Worm (Caenorhabditis elegans) whole organism, L2 larva: ENCODE results near the gene Y46G5A.7.
"Not testable (repeated sequence)": the region's sequence is repeated elsewhere in the genome, so short reads cannot be mapped to it uniquely, and the experiment has no call there.

Source experiments
- F13H6.1 ChIP-seq: sonication (generic microtip); optimal IDR thresholded peaks from 2 replicates; lab custom pipeline; 2016; ENCODE audit warnings: missing genetic modification characterization, missing compliant biosample characterization
- Y55F3AM.14 ChIP-seq: fragments of 200-800 bp; sonication (Bioruptor generic); optimal IDR thresholded peaks from 2 replicates; lab custom pipeline; 2018; ENCODE audit warnings: mild to moderate bottlenecking, missing genetic modification characterization, missing compliant biosample characterization
- ZK546.5 ChIP-seq: sonication (generic microtip); optimal IDR thresholded peaks from 2 replicates; lab custom pipeline; 2017; ENCODE audit warnings: missing biosample characterization, missing genetic modification characterization
- alr-1 ChIP-seq: fragments of 150-350 bp; optimal IDR thresholded peaks from 2 replicates; lab custom pipeline; 2014; ENCODE audit warnings: missing biosample characterization, missing genetic modification characterization
- aly-2 ChIP-seq: fragments of 150-350 bp; optimal IDR thresholded peaks from 2 replicates; lab custom pipeline; 2014; ENCODE audit warnings: missing biosample characterization, missing genetic modification characterization
- ama-1 ChIP-seq: fragments of 150-350 bp; optimal IDR thresholded peaks from 2 replicates; lab custom pipeline; 2018; ENCODE audit warnings: inconsistent platforms
- blmp-1 ChIP-seq: sonication (generic microtip); optimal IDR thresholded peaks from 2 replicates; lab custom pipeline; 2017; ENCODE audit warnings: missing genetic modification characterization, mild to moderate bottlenecking, missing compliant biosample characterization, antibody characterized with exemption, moderate library complexity; ENCODE audit not compliant: insufficient read depth
- crh-2 ChIP-seq: sonication (generic microtip); optimal IDR thresholded peaks from 2 replicates; lab custom pipeline; 2017; ENCODE audit warnings: missing biosample characterization, missing genetic modification characterization
- dmd-4 ChIP-seq: sonication (generic microtip); optimal IDR thresholded peaks from 2 replicates; lab custom pipeline; 2017; ENCODE audit warnings: missing biosample characterization, missing genetic modification characterization
- elt-3 ChIP-seq: sonication (generic microtip); optimal IDR thresholded peaks from 2 replicates; lab custom pipeline; 2017; ENCODE audit warnings: missing biosample characterization, missing genetic modification characterization
- fos-1 ChIP-seq: fragments of 150-350 bp; optimal IDR thresholded peaks from 2 replicates; lab custom pipeline; 2014; ENCODE audit warnings: missing biosample characterization, missing genetic modification characterization
- gmeb-1 ChIP-seq: fragments of 150-350 bp; optimal IDR thresholded peaks from 2 replicates; lab custom pipeline; 2014; ENCODE audit warnings: missing biosample characterization, missing genetic modification characterization
- lin-13 ChIP-seq: fragments of 150-350 bp; optimal IDR thresholded peaks from 2 replicates; lab custom pipeline; 2014; ENCODE audit warnings: missing biosample characterization, missing genetic modification reagents, missing genetic modification characterization
- lin-39 ChIP-seq: fragments of 150-350 bp; optimal IDR thresholded peaks from 2 replicates; lab custom pipeline; 2014; ENCODE audit warnings: missing biosample characterization, missing genetic modification reagents, missing genetic modification characterization
- lsy-2 ChIP-seq, 2 experiments: fragments of 150-350 bp in 1 of 2; sonication (generic microtip) in 1 of 2; optimal IDR thresholded peaks; 2 replicates each; lab custom pipeline; 2014 to 2017; ENCODE audit warnings: missing biosample characterization in 2 of 2, missing genetic modification characterization in 2 of 2
- mbf-1 ChIP-seq: sonication (generic microtip); optimal IDR thresholded peaks from 2 replicates; lab custom pipeline; 2017; ENCODE audit warnings: missing biosample characterization, missing genetic modification characterization
- mdl-1 ChIP-seq, 2 experiments: fragments of 150-350 bp in 1 of 2; sonication (generic microtip) in 1 of 2; optimal IDR thresholded peaks; 2 replicates each; lab custom pipeline; 2017; ENCODE audit warnings: missing biosample characterization in 2 of 2, missing genetic modification characterization in 2 of 2
- nhr-12 ChIP-seq: fragments of 150-350 bp; optimal IDR thresholded peaks from 2 replicates; lab custom pipeline; 2014; ENCODE audit warnings: missing biosample characterization, missing genetic modification characterization
- nhr-129 ChIP-seq: fragments of 150-350 bp; optimal IDR thresholded peaks from 2 replicates; lab custom pipeline; 2014; ENCODE audit warnings: missing biosample characterization, missing genetic modification characterization
- nhr-21 ChIP-seq: fragments of 150-350 bp; optimal IDR thresholded peaks from 2 replicates; lab custom pipeline; 2014; ENCODE audit warnings: missing biosample characterization, missing genetic modification characterization
- nhr-25 ChIP-seq: fragments of 150-350 bp; sonication (generic microtip); optimal IDR thresholded peaks from 3 replicates; lab custom pipeline; 2014; ENCODE audit warnings: missing biosample characterization, missing genetic modification characterization
- nhr-6 ChIP-seq: fragments of 150-350 bp; optimal IDR thresholded peaks from 2 replicates; lab custom pipeline; 2014; ENCODE audit warnings: missing biosample characterization, missing genetic modification characterization
- nhr-77 ChIP-seq: fragments of 150-350 bp; optimal IDR thresholded peaks from 2 replicates; lab custom pipeline; 2014; ENCODE audit warnings: missing biosample characterization, missing genetic modification characterization
- peb-1 ChIP-seq: fragments of 150-350 bp; optimal IDR thresholded peaks from 2 replicates; lab custom pipeline; 2014; ENCODE audit warnings: missing biosample characterization, missing genetic modification characterization
- sma-3 ChIP-seq: sonication (generic microtip); optimal IDR thresholded peaks from 2 replicates; lab custom pipeline; 2016; ENCODE audit warnings: missing genetic modification reagents, missing genetic modification characterization, missing compliant biosample characterization
- sma-9 ChIP-seq, 2 experiments: fragments of 150-350 bp in 1 of 2; sonication (generic microtip) in 1 of 2; optimal IDR thresholded peaks; 2 replicates each; lab custom pipeline; 2014 to 2016; ENCODE audit warnings: missing genetic modification characterization in 2 of 2, mild to moderate bottlenecking in 1 of 2, missing biosample characterization in 1 of 2, missing compliant biosample characterization in 1 of 2, missing genetic modification reagents in 1 of 2, moderate library complexity in 1 of 2
- snpc-4 ChIP-seq: fragments of 150-350 bp; optimal IDR thresholded peaks from 2 replicates; lab custom pipeline; 2014; ENCODE audit warnings: missing biosample characterization, missing genetic modification characterization
- unc-55 ChIP-seq: fragments of 150-350 bp; sonication (generic microtip); optimal IDR thresholded peaks from 3 replicates; lab custom pipeline; 2014; ENCODE audit warnings: missing biosample characterization, missing genetic modification reagents, missing genetic modification characterization
- unc-62 ChIP-seq: fragments of 150-350 bp; optimal IDR thresholded peaks from 2 replicates; lab custom pipeline; 2014; ENCODE audit warnings: missing biosample characterization, missing genetic modification reagents, missing genetic modification characterization
- zag-1 ChIP-seq: fragments of 150-350 bp; optimal IDR thresholded peaks from 2 replicates; lab custom pipeline; 2014; ENCODE audit warnings: missing biosample characterization, missing genetic modification characterization
- ztf-1 ChIP-seq: fragments of 200-800 bp; sonication (Bioruptor generic); conservative IDR thresholded peaks from 2 replicates; pipeline ENCODE4 v1.3.6; 2022; ENCODE audit warnings: missing genetic modification characterization, missing compliant biosample characterization

Y46G5A.7 gene

DNA sequence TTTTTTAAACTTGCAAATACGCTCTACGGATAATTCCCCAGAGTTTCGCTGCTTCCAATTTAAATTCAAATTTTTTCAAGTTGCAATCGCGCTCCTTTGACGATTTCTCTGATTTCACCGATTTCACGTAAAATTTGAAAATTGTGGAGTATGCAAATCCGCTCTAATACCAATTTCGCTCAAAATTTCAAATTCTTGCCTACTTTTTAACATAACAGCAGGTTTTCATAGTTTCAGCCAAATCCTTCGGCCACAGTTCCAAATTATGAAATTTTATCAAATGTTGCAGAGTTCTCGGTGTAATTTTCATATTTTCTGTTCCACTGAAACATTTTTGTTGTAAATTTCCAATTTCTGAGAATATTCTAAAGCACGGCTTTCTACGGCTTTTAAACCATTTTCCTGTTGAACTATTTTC lies 31.7 kb upstream of the Y46G5A.7 start, which contains the start of gene alkb-7:
Gene alkb-7, minus strand, starts transcription at position 323 of the 418 bp plus-strand sequence.
- peak; percentile 43 for TF ChIP-seq ama-1 (lab: Kevin White, UChicago)
- TF ChIP-seq elt-3 (tag; lab: Kevin White, UChicago): no peak
- TF ChIP-seq peb-1 (tag; lab: Kevin White, UChicago): no peak
- TF ChIP-seq nhr-12 (tag; lab: Kevin White, UChicago): no peak
- TF ChIP-seq gmeb-1 (tag; lab: Kevin White, UChicago): no peak
- peak; percentile 57 for TF ChIP-seq nhr-21
- TF ChIP-seq dmd-4 (tag; lab: Kevin White, UChicago): no peak
- TF ChIP-seq nhr-6 (tag; lab: Kevin White, UChicago): no peak
- TF ChIP-seq blmp-1: no peak
- TF ChIP-seq lsy-2 (tag; optimal IDR thresholded peaks at IDR 0.05; lab: Kevin White, UChicago): no peak
- TF ChIP-seq Y55F3AM.14 (GFP tag; lab: Kevin White, UChicago): peak; percentile 52
- TF ChIP-seq nhr-129 (tag; lab: Kevin White, UChicago): no peak

DNA sequence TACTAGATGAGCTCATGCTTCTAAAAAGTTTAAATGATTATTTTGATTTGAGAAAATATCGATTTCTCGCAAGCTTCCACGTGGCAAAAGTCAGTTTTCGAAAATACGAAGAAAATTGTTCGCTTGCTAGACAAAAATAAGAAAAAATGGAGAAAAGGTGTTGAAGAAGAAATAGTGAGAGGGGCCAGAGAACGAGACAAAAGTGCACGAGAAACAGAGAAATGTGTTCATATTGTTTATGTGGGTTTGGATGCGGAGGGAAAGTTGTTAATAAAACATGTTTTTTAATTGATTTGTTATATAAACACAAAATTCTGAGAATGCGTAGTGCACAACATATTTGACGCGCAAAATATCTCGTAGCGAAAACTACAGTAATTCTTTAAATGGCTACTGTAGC lies 29.3 kb upstream of the Y46G5A.7 start, which contains the start of gene Y46G5A.15:
Gene Y46G5A.15, minus strand, starts transcription at position 26 of the 400 bp plus-strand sequence.
- TF ChIP-seq F13H6.1 (tag; lab: Kevin White, UChicago): no peak
- no peak for TF ChIP-seq dmd-4 (tag; lab: Kevin White, UChicago)
- peak in 1 of 2 experiments; percentile 1 for TF ChIP-seq mdl-1 (tag; optimal IDR thresholded peaks at IDR 0.05; lab: Kevin White, UChicago)
- TF ChIP-seq unc-55 (GFP tag; lab: Kevin White, UChicago): peak; percentile 9

DNA sequence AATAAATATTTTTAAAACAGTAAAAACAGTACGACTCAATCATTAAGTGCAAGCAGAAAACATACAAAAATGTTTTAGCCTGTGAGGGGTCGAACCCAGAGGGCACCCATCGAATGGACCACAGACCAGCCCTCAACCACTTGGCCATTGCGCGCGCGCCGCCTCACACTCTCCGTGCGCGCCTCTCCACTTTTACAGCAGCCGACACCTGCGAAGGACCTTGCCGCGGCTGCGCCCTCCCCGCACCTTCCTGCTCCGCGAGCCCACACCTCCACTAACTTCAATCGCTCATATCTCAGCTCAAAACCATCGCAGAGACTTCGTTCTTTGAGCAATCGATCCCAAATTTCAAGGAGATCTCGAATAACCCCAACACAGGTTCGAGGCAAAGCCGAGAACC lies 22.2 kb upstream of the Y46G5A.7 start:
- peak; percentile 56 for TF ChIP-seq nhr-129 (tag; lab: Kevin White, UChicago)
- TF ChIP-seq snpc-4: peak; percentile 97
- TF ChIP-seq unc-55 (GFP tag; lab: Kevin White, UChicago): peak; percentile 67
- peak; percentile 33 for TF ChIP-seq F13H6.1 (tag; lab: Kevin White, UChicago)
- peak; percentile 33 to 41 for TF ChIP-seq lsy-2 (tag; optimal IDR thresholded peaks at IDR 0.05; lab: Kevin White, UChicago)
- TF ChIP-seq sma-3 (GFP tag; lab: Kevin White, UChicago): peak; percentile 38
- TF ChIP-seq sma-9 (GFP tag; optimal IDR thresholded peaks at IDR 0.05; lab: Kevin White, UChicago): peak; percentile 50
- not testable (repeated sequence) for TF ChIP-seq sma-9 (tag; optimal IDR thresholded peaks at IDR 0.05; lab: Kevin White, UChicago)
- peak; percentile 29 for TF ChIP-seq gmeb-1 (tag; lab: Kevin White, UChicago)
- peak; percentile 96 for TF ChIP-seq lin-13
- peak; percentile 32 for TF ChIP-seq crh-2 (tag; lab: Kevin White, UChicago)
- TF ChIP-seq, all 48 proteins: peak for 10; not testable (repeated sequence) for 38

DNA sequence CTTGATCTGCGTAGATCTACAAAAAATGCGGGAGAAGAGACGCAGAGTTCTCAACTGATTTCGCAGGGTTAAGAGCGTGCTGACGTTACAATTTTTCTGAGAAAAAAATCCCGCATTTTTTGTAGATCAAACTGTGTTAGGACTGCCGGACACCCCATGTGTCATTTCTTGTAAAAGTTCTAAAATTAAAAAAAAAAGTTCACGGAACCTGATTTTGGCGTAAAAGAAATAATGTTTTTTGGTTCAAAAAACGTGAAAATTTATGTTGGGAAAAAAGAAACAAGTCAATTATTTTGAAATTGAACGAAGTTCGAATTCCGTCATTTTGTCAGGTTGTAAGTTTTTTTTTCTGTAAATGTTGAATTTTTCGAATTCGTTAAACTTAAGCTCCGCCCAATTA lies 20.2 kb upstream of the Y46G5A.7 start, which contains the start of gene Y46G5A.34:
Gene Y46G5A.34, plus strand, starts transcription at position 301 of the 400 bp plus-strand sequence.
- no peak for TF ChIP-seq unc-62 (GFP tag; lab: Kevin White, UChicago)
- TF ChIP-seq mbf-1 (tag; lab: Kevin White, UChicago): no peak
- no peak for TF ChIP-seq lsy-2 (tag; optimal IDR thresholded peaks at IDR 0.05; lab: Kevin White, UChicago)
- TF ChIP-seq aly-2 (tag; lab: Kevin White, UChicago): no peak
- no peak for TF ChIP-seq mdl-1 (tag; optimal IDR thresholded peaks at IDR 0.05; lab: Kevin White, UChicago)
- TF ChIP-seq nhr-129 (tag; lab: Kevin White, UChicago): no peak
- TF ChIP-seq fos-1 (tag; lab: Kevin White, UChicago): no peak
- no peak for TF ChIP-seq nhr-25
- TF ChIP-seq elt-3 (tag; lab: Kevin White, UChicago): no peak
- TF ChIP-seq nhr-77 (tag; lab: Kevin White, UChicago): no peak
- TF ChIP-seq ZK546.5: no peak
- no peak for TF ChIP-seq lin-39 (tag; lab: Kevin White, UChicago)
- TF ChIP-seq nhr-6 (tag; lab: Kevin White, UChicago): no peak
- no peak for TF ChIP-seq alr-1 (tag; lab: Kevin White, UChicago)

DNA sequence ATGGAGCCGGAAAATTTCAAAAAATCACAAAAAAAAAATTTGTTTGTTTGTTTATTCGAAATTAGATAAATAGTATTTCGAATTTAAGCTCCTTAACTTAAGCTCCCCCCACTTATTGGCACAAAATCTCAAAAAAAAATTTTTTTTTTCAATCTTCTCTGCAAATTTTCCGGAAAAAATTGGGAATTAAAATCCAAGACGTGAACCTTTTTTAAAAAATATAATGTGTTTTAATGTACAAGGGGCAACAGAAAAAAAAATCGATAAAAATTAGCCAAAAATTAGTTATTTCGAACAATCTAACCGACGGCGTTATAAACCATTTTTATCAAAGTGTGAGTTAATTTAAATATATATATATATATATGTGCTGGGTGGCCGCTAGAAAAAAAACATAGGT lies 18.3 kb upstream of the Y46G5A.7 start, which contains the start of gene Y46G5A.14:
Gene Y46G5A.14, plus strand, starts transcription at position 301 of the 400 bp plus-strand sequence.
- TF ChIP-seq F13H6.1 (tag; lab: Kevin White, UChicago): no peak
- no peak for TF ChIP-seq zag-1 (tag; lab: Kevin White, UChicago)
- no peak for TF ChIP-seq ztf-1
- TF ChIP-seq gmeb-1 (tag; lab: Kevin White, UChicago): no peak
- no peak for TF ChIP-seq nhr-25
